Fruit fly (Drosophila melanogaster): ENCODE measurements around the gene TFAM.

The TFAM gene

DNA sequence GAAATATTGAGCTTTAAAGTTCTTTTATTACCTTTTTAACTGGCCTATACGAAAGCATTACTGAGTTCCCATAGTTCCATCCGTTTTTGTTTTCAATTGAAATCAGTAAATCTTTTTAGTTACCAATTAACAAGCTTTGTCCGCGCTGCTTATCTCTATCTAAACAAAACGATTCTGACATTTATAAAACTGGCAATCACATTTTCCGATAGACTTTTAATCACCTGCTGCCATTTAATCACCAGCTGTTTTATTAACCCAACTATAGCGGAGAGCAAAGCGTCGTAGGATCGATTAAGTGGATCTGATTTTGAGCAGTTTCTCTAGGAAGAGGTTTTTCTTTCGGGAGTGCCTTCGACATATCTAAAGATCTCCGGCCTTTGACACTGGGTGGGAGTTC, 25.8 kb upstream of the TFAM start:
- TF ChIP-seq CG32006 (GFP tag; optimal IDR thresholded peaks at IDR 0.05): no peak

DNA sequence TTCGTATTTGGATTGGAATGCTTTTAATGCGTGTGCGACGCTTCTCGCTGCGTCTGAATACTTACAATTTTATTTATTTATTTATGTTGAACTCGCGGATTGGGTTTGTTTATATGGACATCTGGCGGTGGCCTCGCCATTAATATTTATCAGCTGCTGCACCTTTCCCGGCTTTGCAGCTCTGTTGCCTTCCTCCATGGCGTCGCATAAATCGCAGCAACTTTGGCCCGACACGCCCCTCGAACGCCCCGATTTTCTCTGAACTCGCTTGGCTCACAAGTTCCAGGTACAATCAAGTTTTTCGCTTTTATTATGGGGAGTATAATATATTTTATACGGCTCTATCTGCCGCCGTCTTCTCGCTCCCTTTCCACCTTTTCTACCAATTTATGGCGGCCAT, 23.3 kb upstream of the TFAM start:
- TF ChIP-seq CG6792 (GFP tag; optimal IDR thresholded peaks at IDR 0.05) (no peak), svp (GFP tag) (peak; percentile 72)

DNA sequence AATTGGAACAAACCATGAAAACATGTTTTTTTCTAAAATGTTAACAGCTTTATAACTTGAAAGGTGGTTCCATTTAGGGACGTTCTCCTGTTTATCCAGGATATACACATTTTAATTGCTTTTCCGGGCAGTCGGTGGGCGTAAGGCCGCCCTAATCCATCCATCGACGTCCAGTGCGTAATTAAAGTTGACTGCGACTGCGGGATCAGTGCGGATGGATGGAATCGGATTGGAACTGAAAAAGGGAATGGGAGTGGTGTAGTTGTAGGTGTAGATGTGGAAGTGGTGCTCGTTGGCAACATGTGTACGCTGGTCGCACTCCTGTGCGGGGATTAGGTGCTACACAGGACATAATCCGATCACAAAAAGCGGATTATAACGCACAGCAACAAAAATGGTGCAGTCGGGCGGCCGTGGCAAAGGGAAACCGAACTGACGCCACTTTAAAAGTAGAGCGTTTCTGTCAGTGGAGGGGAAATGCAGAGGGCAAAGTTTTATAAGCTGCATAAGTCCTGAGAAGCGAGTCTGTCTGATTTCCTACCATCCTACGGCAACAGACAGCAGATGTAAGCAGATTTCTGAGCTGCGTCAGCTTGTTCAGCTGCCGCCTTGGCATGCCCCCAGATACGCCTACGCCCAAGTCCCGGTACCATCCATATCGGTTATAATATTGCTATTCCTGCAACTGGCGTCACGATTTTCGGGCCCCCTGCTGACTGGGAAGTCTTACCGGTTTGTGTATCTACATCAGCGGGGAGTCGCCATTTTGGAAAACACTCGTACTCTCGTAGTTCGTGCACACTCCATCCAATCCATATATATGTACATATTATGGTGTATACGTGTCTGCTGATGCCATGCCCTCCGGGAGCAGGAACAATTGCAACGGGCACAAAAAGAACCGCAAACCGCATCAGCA, 20.9 kb upstream of the TFAM start:
- TF ChIP-seq CG32006 (GFP tag; optimal IDR thresholded peaks at IDR 0.05) (no peak), Met (GFP tag; optimal IDR thresholded peaks at IDR 0.05) (no peak), Hr4 (GFP tag; optimal IDR thresholded peaks at IDR 0.05) (no peak), fkh (GFP tag; optimal IDR thresholded peaks at IDR 0.05) (no peak), Gug (GFP tag; IDR thresholded peaks at IDR 0.05) (no peak), CG16779 (tag; optimal IDR thresholded peaks at IDR 0.05) (no peak), CG1621 (tag; optimal IDR thresholded peaks at IDR 0.05) (peak; percentile 20), acj6 (GFP tag; optimal IDR thresholded peaks at IDR 0.05) (no peak), pdm3 (GFP tag; optimal IDR thresholded peaks at IDR 0.05) (no peak), fd59A (GFP tag; optimal IDR thresholded peaks at IDR 0.05) (no peak), Eip78C (GFP tag) (peak; percentile 28), Blimp-1 (GFP tag; optimal IDR thresholded peaks at IDR 0.05) (no peak), CG10631 (GFP tag; optimal IDR thresholded peaks at IDR 0.05) (no peak), Sox102F (GFP tag; optimal IDR thresholded peaks at IDR 0.05) (no peak), CG6854 (GFP tag; optimal IDR thresholded peaks at IDR 0.05) (no peak), CG4318 (GFP tag; optimal IDR thresholded peaks at IDR 0.05) (no peak), CG8632 (GFP tag; optimal IDR thresholded peaks at IDR 0.05) (no peak)

DNA sequence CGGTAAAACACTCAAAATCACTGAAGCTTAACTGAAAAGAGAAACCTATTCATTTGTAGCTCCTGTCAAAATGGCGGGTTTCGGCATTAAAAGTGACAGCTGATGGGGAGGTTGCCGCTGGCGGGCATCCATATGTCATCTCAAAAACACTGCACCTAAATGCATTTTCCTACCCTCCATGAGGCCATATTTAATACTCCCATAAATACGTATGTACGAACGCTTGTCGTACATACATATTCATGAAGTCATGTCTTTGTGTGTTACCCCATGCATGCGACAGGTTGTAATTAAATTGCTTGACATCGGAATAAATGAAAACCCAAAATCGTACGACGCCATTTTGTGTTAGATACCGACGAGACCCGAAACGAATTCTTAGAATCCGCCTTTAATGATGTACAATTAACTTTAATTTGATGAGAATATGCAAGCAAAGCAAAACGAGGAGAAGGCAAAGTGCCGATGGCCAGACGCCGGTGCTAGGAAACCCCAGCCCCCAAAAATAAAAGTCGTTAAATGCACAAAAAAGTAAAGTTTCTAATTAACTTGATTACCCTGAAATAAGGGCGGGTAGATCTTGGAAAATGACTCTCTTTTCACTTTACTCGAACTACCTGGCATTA, 19.6 kb upstream of the TFAM start:
- TF ChIP-seq dac (GFP tag; optimal IDR thresholded peaks at IDR 0.05) (no peak), CG11294 (GFP tag; IDR thresholded peaks at IDR 0.05) (no peak), CG7368 (GFP tag; optimal IDR thresholded peaks at IDR 0.05) (no peak), Lpt (GFP tag; optimal IDR thresholded peaks at IDR 0.05) (no peak), net (GFP tag; optimal IDR thresholded peaks at IDR 0.05) (no peak), svp (GFP tag) (no peak), CG16779 (tag; optimal IDR thresholded peaks at IDR 0.05) (no peak), Eip78C (GFP tag) (no peak), salr (GFP tag; optimal IDR thresholded peaks at IDR 0.05) (no peak), spab (GFP tag; optimal IDR thresholded peaks at IDR 0.05) (no peak), CG10631 (GFP tag; optimal IDR thresholded peaks at IDR 0.05) (no peak), Ets96B (tag; optimal IDR thresholded peaks at IDR 0.05) (no peak), Blimp-1 (GFP tag; optimal IDR thresholded peaks at IDR 0.05) (no peak)

dm6 chr3R:20595901-20596300, 19.1 kb upstream of the TFAM start:
- no peak for TF ChIP-seq CG6163 (GFP tag; IDR thresholded peaks at IDR 0.05)
- no peak for TF ChIP-seq esn (GFP tag; optimal IDR thresholded peaks at IDR 0.05)
- TF ChIP-seq CG6276 (GFP tag; optimal IDR thresholded peaks at IDR 0.05): no peak
- no peak for TF ChIP-seq CG8119 (GFP tag; IDR thresholded peaks at IDR 0.05)
- TF ChIP-seq Eip93F (GFP tag; optimal IDR thresholded peaks at IDR 0.05): no peak
- TF ChIP-seq Hr4 (GFP tag; optimal IDR thresholded peaks at IDR 0.05): no peak
- no peak for TF ChIP-seq CG11902 (GFP tag; optimal IDR thresholded peaks at IDR 0.05)
- TF ChIP-seq Gug (GFP tag; IDR thresholded peaks at IDR 0.05): no peak
- TF ChIP-seq CG6808 (GFP tag; optimal IDR thresholded peaks at IDR 0.05): no peak
- TF ChIP-seq CG1621 (tag; optimal IDR thresholded peaks at IDR 0.05): no peak

Measured in whole organism, prepupa.